Fruit fly (Drosophila melanogaster) whole organism, embryonic: ENCODE data around the gene tra.

Experiments used
- Antp ChIP-seq: fragments of 200-800 bp; sonication (Bioruptor generic); optimal IDR thresholded peaks from 3 replicates; lab custom pipeline; 2016; ENCODE audit warnings: missing biosample characterization, missing genetic modification characterization
- B-H1 ChIP-seq: fragments of 200-800 bp; sonication (Bioruptor generic); IDR thresholded peaks from 3 replicates; pipeline ENCODE4 v1.3.6; 2022; ENCODE audit warnings: missing biosample characterization, missing genetic modification characterization
- CG10267 ChIP-seq: fragments of 200-800 bp; sonication (Bioruptor generic); optimal IDR thresholded peaks from 2 replicates; lab custom pipeline; 2018; ENCODE audit warnings: missing biosample characterization, mild to moderate bottlenecking, missing genetic modification characterization, moderate library complexity
- CG11456 ChIP-seq: fragments of 200-800 bp; sonication (Bioruptor generic); IDR thresholded peaks from 3 replicates; pipeline ENCODE4 v1.3.6; 2022; ENCODE audit warnings: missing biosample characterization, missing genetic modification characterization
- CG12659 ChIP-seq: fragments of 200-800 bp; sonication (Bioruptor generic); optimal IDR thresholded peaks from 3 replicates; lab custom pipeline; 2017; ENCODE audit warnings: mild to moderate bottlenecking, missing biosample characterization, missing genetic modification reagents, missing genetic modification characterization
- CG13424 ChIP-seq: fragments of 200-800 bp; sonication (Bioruptor generic); optimal IDR thresholded peaks from 2 replicates; lab custom pipeline; 2019; ENCODE audit warnings: missing biosample characterization, mild to moderate bottlenecking, missing genetic modification characterization, moderate library complexity
- CG15011 ChIP-seq: fragments of 200-800 bp; sonication (Bioruptor generic); optimal IDR thresholded peaks from 3 replicates; lab custom pipeline; 2018; ENCODE audit warnings: missing biosample characterization, mild to moderate bottlenecking, missing genetic modification characterization
- CG16815 ChIP-seq: fragments of 200-800 bp; sonication (Bioruptor generic); optimal IDR thresholded peaks from 3 replicates; lab custom pipeline; 2017; ENCODE audit warnings: missing biosample characterization, mild to moderate bottlenecking, missing genetic modification characterization
- CG18262 ChIP-seq: fragments of 200-800 bp; optimal IDR thresholded peaks from 3 replicates; lab custom pipeline; 2019; ENCODE audit warnings: missing biosample characterization, mild to moderate bottlenecking, missing genetic modification characterization, moderate library complexity
- CG18476 ChIP-seq: fragments of 200-800 bp; sonication (Bioruptor generic); optimal IDR thresholded peaks from 2 replicates; lab custom pipeline; 2016; ENCODE audit warnings: missing biosample characterization, mild to moderate bottlenecking, missing genetic modification characterization
- CG31224 ChIP-seq: fragments of 200-800 bp; sonication (Bioruptor generic); IDR thresholded peaks from 2 replicates; pipeline ENCODE4 v1.3.6; 2022; ENCODE audit warnings: missing biosample characterization, missing genetic modification characterization
- CG31365 ChIP-seq: fragments of 200-800 bp; sonication (Bioruptor generic); optimal IDR thresholded peaks from 2 replicates; lab custom pipeline; 2018; ENCODE audit warnings: missing biosample characterization, mild to moderate bottlenecking, missing genetic modification characterization
- CG3847 ChIP-seq: fragments of 200-800 bp; sonication (Bioruptor generic); IDR thresholded peaks from 2 replicates; pipeline ENCODE4 v1.3.6; 2022; ENCODE audit warnings: missing biosample characterization, missing genetic modification characterization
- CG7357 ChIP-seq: fragments of 200-800 bp; sonication (Bioruptor generic); IDR thresholded peaks from 3 replicates; pipeline ENCODE4 v1.3.6; 2022; ENCODE audit warnings: missing biosample characterization, missing genetic modification characterization
- CG8944 ChIP-seq: fragments of 200-800 bp; sonication (Bioruptor generic); optimal IDR thresholded peaks from 3 replicates; lab custom pipeline; 2016; ENCODE audit warnings: missing biosample characterization, missing genetic modification characterization
- CHES-1-like ChIP-seq: fragments of 200-800 bp; sonication (Bioruptor generic); optimal IDR thresholded peaks from 2 replicates; lab custom pipeline; 2016; ENCODE audit warnings: missing biosample characterization, missing genetic modification characterization
- CTCF ChIP-seq: fragments of 200-800 bp; sonication (Bioruptor generic); optimal IDR thresholded peaks from 2 replicates; lab custom pipeline; 2017; ENCODE audit warnings: missing biosample characterization, mild to moderate bottlenecking, missing genetic modification characterization, moderate library complexity
- GATAe ChIP-seq: fragments of 200-800 bp; sonication (Bioruptor generic); conservative IDR thresholded peaks from 2 replicates; pipeline ENCODE4 v1.3.6; 2022; ENCODE audit warnings: missing biosample characterization, missing genetic modification characterization
- Hr51 ChIP-seq, 2 experiments: fragments of 200-800 bp; sonication (Bioruptor generic); optimal IDR thresholded peaks; 2 replicates in 1 of 2; 3 replicates in 1 of 2; lab custom pipeline; 2016 to 2018; ENCODE audit warnings: missing biosample characterization in 2 of 2, missing genetic modification characterization in 2 of 2, mild to moderate bottlenecking in 1 of 2, moderate library complexity in 1 of 2
- Lhr ChIP-seq: fragments of 200-800 bp; sonication (Bioruptor generic); optimal IDR thresholded peaks from 3 replicates; lab custom pipeline; 2017; ENCODE audit warnings: mild to moderate bottlenecking, missing biosample characterization, missing genetic modification reagents, missing genetic modification characterization
- Oli ChIP-seq: fragments of 200-800 bp; sonication (Bioruptor generic); optimal IDR thresholded peaks from 2 replicates; lab custom pipeline; 2018; ENCODE audit warnings: missing biosample characterization, mild to moderate bottlenecking, missing genetic modification characterization, moderate library complexity
- Opbp ChIP-seq: fragments of 200-800 bp; sonication (Bioruptor generic); IDR thresholded peaks from 3 replicates; pipeline ENCODE4 v1.3.6; 2022; ENCODE audit warnings: missing biosample characterization, missing genetic modification characterization; ENCODE audit not compliant: partially characterized antibody
- Poxn ChIP-seq: fragments of 200-800 bp; sonication (Bioruptor generic); IDR thresholded peaks from 2 replicates; pipeline ENCODE4 v1.3.6; 2022; ENCODE audit warnings: missing biosample characterization, missing genetic modification characterization
- Rfx ChIP-seq: fragments of 200-800 bp; sonication (Bioruptor generic); IDR thresholded peaks from 2 replicates; pipeline ENCODE4 v1.3.6; 2022; ENCODE audit warnings: missing biosample characterization, missing genetic modification characterization
- Side ChIP-seq: fragments of 200-800 bp; sonication (Bioruptor generic); optimal IDR thresholded peaks from 2 replicates; lab custom pipeline; 2016; ENCODE audit warnings: missing biosample characterization, missing genetic modification characterization
- Six4 ChIP-seq: fragments of 200-800 bp; sonication (Bioruptor generic); optimal IDR thresholded peaks from 2 replicates; lab custom pipeline; 2016; ENCODE audit warnings: missing biosample characterization, missing genetic modification characterization
- Stat92E ChIP-seq, 3 experiments: fragments of >200 bp in 2 of 3; fragments of 200-800 bp in 1 of 3; sonication (Bioruptor generic) in 1 of 3; optimal IDR thresholded peaks; 2 replicates each; lab custom pipeline; 2017 to 2019; ENCODE audit warnings: missing biosample characterization in 3 of 3, missing genetic modification characterization in 3 of 3, mild to moderate bottlenecking in 1 of 3, moderate library complexity in 1 of 3
- Trl ChIP-seq, 3 experiments: fragments of >200 bp in 2 of 3; fragments of 200-800 bp in 1 of 3; sonication (Bioruptor generic) in 1 of 3; optimal IDR thresholded peaks; 2 replicates in 1 of 3; 3 replicates in 2 of 3; lab custom pipeline; 2016 to 2017; ENCODE audit warnings: missing biosample characterization in 1 of 3, missing genetic modification characterization in 1 of 3
- Xrp1 ChIP-seq: fragments of 200-800 bp; sonication (Bioruptor generic); IDR thresholded peaks from 2 replicates; pipeline ENCODE4 v1.3.6; 2022; ENCODE audit warnings: missing biosample characterization, missing genetic modification characterization
- YL-1 ChIP-seq: fragments of 200-800 bp; sonication (Bioruptor generic); optimal IDR thresholded peaks from 3 replicates; lab custom pipeline; 2017; ENCODE audit warnings: missing biosample characterization, mild to moderate bottlenecking, missing genetic modification characterization
- ase ChIP-seq: fragments of 200-800 bp; sonication (Bioruptor generic); IDR thresholded peaks from 3 replicates; pipeline ENCODE4 v1.3.6; 2022; ENCODE audit warnings: missing biosample characterization, missing genetic modification characterization
- az2 ChIP-seq: fragments of 200-800 bp; sonication (Bioruptor generic); optimal IDR thresholded peaks from 3 replicates; lab custom pipeline; 2016; ENCODE audit warnings: missing biosample characterization, missing genetic modification characterization
- bsh ChIP-seq, 2 experiments: fragments of 200-800 bp; sonication (Bioruptor generic); optimal IDR thresholded peaks; 2 replicates each; lab custom pipeline; 2017 to 2018; ENCODE audit warnings: mild to moderate bottlenecking in 2 of 2, missing biosample characterization in 2 of 2, missing genetic modification characterization in 2 of 2, moderate library complexity in 1 of 2
- ci ChIP-seq: fragments of 200-800 bp; sonication (Bioruptor generic); IDR thresholded peaks from 3 replicates; pipeline ENCODE4 v1.3.6; 2022; ENCODE audit warnings: missing biosample characterization, missing genetic modification characterization
- crc ChIP-seq: fragments of 200-800 bp; sonication (Bioruptor generic); optimal IDR thresholded peaks from 2 replicates; lab custom pipeline; 2016; ENCODE audit warnings: missing biosample characterization, missing genetic modification characterization
- fd3F ChIP-seq: fragments of 200-800 bp; sonication (Bioruptor generic); optimal IDR thresholded peaks from 2 replicates; lab custom pipeline; 2018; ENCODE audit warnings: missing biosample characterization, mild to moderate bottlenecking, missing genetic modification characterization, moderate library complexity
- fd64A ChIP-seq: fragments of 200-800 bp; sonication (Bioruptor generic); optimal IDR thresholded peaks from 3 replicates; lab custom pipeline; 2018; ENCODE audit warnings: missing biosample characterization, mild to moderate bottlenecking, missing genetic modification characterization
- grn ChIP-seq: fragments of 200-800 bp; sonication (Bioruptor generic); optimal IDR thresholded peaks from 3 replicates; lab custom pipeline; 2017; ENCODE audit warnings: missing biosample characterization, missing genetic modification characterization
- gt ChIP-seq: fragments of 200-800 bp; sonication (Bioruptor generic); IDR thresholded peaks from 2 replicates; pipeline ENCODE4 v1.3.6; 2022; ENCODE audit warnings: missing biosample characterization, missing genetic modification characterization
- hth ChIP-seq: fragments of >200 bp; optimal IDR thresholded peaks from 2 replicates; lab custom pipeline; 2017; ENCODE audit warnings: inconsistent platforms
- ind ChIP-seq: fragments of 200-800 bp; sonication (Bioruptor generic); optimal IDR thresholded peaks from 3 replicates; lab custom pipeline; 2016; ENCODE audit warnings: missing biosample characterization, missing genetic modification characterization
- jumu ChIP-seq: fragments of 200-800 bp; sonication (Bioruptor generic); optimal IDR thresholded peaks from 3 replicates; lab custom pipeline; 2016; ENCODE audit warnings: missing biosample characterization, missing genetic modification characterization
- lov ChIP-seq, 2 experiments: fragments of 200-800 bp in 1 of 2; fragments of >200 bp in 1 of 2; sonication (Bioruptor generic) in 1 of 2; IDR thresholded peaks in 1 of 2; optimal IDR thresholded peaks in 1 of 2; 2 replicates in 1 of 2; 3 replicates in 1 of 2; pipeline versions ENCODE4 v1.3.6 to Lab custom; 2017 to 2022; ENCODE audit warnings: missing biosample characterization in 1 of 2, missing genetic modification characterization in 1 of 2
- maf-S ChIP-seq: fragments of 200-800 bp; sonication (Bioruptor generic); optimal IDR thresholded peaks from 2 replicates; lab custom pipeline; 2016; ENCODE audit warnings: missing biosample characterization, missing genetic modification characterization
- peb ChIP-seq: fragments of 200-800 bp; sonication (Bioruptor generic); IDR thresholded peaks from 2 replicates; pipeline ENCODE4 v1.3.6; 2022; ENCODE audit warnings: missing biosample characterization, missing genetic modification characterization
- pita ChIP-seq: fragments of 200-800 bp; sonication (Bioruptor generic); optimal IDR thresholded peaks from 2 replicates; lab custom pipeline; 2017; ENCODE audit warnings: missing biosample characterization, mild to moderate bottlenecking, missing genetic modification characterization
- sob ChIP-seq: fragments of 200-800 bp; sonication (Bioruptor generic); IDR thresholded peaks from 2 replicates; pipeline ENCODE4 v1.3.6; 2022; ENCODE audit warnings: missing biosample characterization, missing genetic modification characterization
- wor ChIP-seq: fragments of 200-800 bp; sonication (Bioruptor generic); IDR thresholded peaks from 2 replicates; pipeline ENCODE4 v1.3.6; 2022; ENCODE audit warnings: missing biosample characterization, missing genetic modification characterization
- zen ChIP-seq: fragments of 200-800 bp; sonication (Bioruptor generic); optimal IDR thresholded peaks from 3 replicates; lab custom pipeline; 2018; ENCODE audit warnings: missing biosample characterization, mild to moderate bottlenecking, missing genetic modification characterization, moderate library complexity

Gene tra

DNA sequence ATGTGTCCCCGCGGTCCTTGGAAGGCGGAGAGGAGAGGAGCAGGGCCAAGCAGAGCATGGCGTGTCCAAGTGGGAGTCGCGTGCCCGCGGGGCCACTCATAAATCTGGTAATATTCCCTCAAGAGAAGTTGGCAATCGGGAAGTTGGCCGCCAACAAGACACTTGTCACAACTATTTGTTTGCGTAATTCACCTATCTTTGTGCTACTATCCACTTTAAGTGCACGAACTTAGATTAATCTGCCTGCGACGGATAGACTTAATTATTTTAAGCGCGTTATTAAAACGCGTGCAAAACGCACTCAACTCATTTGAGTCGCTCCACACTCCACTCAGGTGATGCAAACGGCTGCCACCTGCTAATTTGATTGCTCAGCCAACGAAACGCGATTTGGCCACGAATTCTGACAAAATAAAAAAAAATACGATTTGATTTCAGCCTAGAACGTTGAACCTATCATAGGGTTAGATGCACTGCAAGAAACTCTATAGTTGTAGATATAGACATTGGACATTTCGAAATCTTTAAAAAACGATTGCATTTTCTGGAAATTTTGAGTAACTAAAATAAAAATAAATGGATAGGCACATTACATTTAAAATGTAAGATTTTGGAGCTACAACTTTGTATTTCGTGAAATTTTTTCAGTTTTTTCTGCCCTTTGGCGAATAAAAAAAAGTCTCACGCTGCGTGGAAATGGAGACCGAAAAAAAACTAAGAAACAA is 19.7 kb downstream of the tra start (continued):
- TF ChIP-seq CG12659 (peak; percentile 53), wor (GFP tag; lab: Robert Waterston, UW) (no peak), Side (GFP tag; lab: Kevin White, UChicago) (peak; percentile 22), zen (tag; lab: Kevin White, UChicago) (no peak), crc (peak; percentile 26), Trl (optimal IDR thresholded peaks at IDR 0.05; lab: Kevin White, UChicago) (no peak), Trl (GFP tag; optimal IDR thresholded peaks at IDR 0.05; lab: Kevin White, UChicago) (peak; percentile 38), CG10267 (tag; lab: Kevin White, UChicago) (peak; percentile 34), ind (GFP tag; lab: Kevin White, UChicago) (peak; percentile 44), CTCF (GFP tag; lab: Kevin White, UChicago) (no peak), CG8944 (GFP tag; lab: Kevin White, UChicago) (no peak), CG11456 (0 out of 3 replicates have a peak, but pooled peaks have one; percentile 39), CG7357 (peak; percentile 52; the same call in 2 of the 3 replicates), Hr51 (GFP tag; optimal IDR thresholded peaks at IDR 0.05; lab: Kevin White, UChicago) (peak; percentile 33 to 65), gt (GFP tag; lab: Robert Waterston, UW) (no peak), CG13424 (tag; lab: Kevin White, UChicago) (peak; percentile 42), sob (peak; percentile 70), Lhr (GFP tag; lab: Kevin White, UChicago) (no peak), CHES-1-like (GFP tag; lab: Kevin White, UChicago) (peak; percentile 32), B-H1 (GFP tag; lab: Robert Waterston, UW) (no peak; the same call in 2 of the 3 replicates), jumu (GFP tag; lab: Kevin White, UChicago) (no peak), YL-1 (GFP tag; lab: Kevin White, UChicago) (no peak), Xrp1 (GFP tag; lab: Robert Waterston, UW) (peak; percentile 63), Opbp (no peak), az2 (GFP tag; lab: Kevin White, UChicago) (peak; percentile 33), ase (GFP tag; lab: Robert Waterston, UW) (no peak), bsh (GFP tag; optimal IDR thresholded peaks at IDR 0.05; lab: Kevin White, UChicago) (peak in 1 of 2 experiments; percentile 47), Stat92E (GFP tag; optimal IDR thresholded peaks at IDR 0.05; lab: Kevin White, UChicago) (no peak), CG31224 (GFP tag; lab: Robert Waterston, UW) (peak; percentile 15; the same call in 1 of the 2 replicates), grn (GFP tag; lab: Kevin White, UChicago) (no peak), Antp (GFP tag; lab: Kevin White, UChicago) (no peak), lov (optimal IDR thresholded peaks at IDR 0.05; lab: Kevin White, UChicago) (no peak), lov (GFP tag; IDR thresholded peaks at IDR 0.05; lab: Robert Waterston, UW) (0 out of 3 replicates have a peak, but pooled peaks have one; percentile 38), CG31365 (tag; lab: Kevin White, UChicago) (no peak), CG3847 (GFP tag; lab: Robert Waterston, UW) (peak; percentile 52), peb (GFP tag; lab: Robert Waterston, UW) (no peak), hth (lab: Kevin White, UChicago) (no peak), Oli (tag; lab: Kevin White, UChicago) (peak; percentile 47), CG16815 (GFP tag; lab: Kevin White, UChicago) (no peak), pita (GFP tag; lab: Kevin White, UChicago) (no peak), maf-S (GFP tag; lab: Kevin White, UChicago) (peak; percentile 23), Poxn (no peak), GATAe (no peak), Six4 (GFP tag; lab: Kevin White, UChicago) (no peak), CG18262 (peak; percentile 59), Rfx (GFP tag; lab: Robert Waterston, UW) (peak; percentile 85), fd3F (GFP tag; lab: Kevin White, UChicago) (peak; percentile 58), CG18476 (peak; percentile 45), ci (0 out of 3 replicates have a peak, but pooled peaks have one; percentile 21), fd64A (GFP tag; lab: Kevin White, UChicago) (no peak), CG15011 (GFP tag; lab: Kevin White, UChicago) (peak; percentile 12)
